Worm (Caenorhabditis elegans) whole organism, L1 larva: Measurements from ENCODE around the gene srw-17.

Source experiments
- lin-13 ChIP-seq: fragments of 150-350 bp; optimal IDR thresholded peaks from 2 replicates; lab custom pipeline; 2014; ENCODE audit warnings: missing biosample characterization, missing genetic modification reagents, missing genetic modification characterization
- nhr-47 ChIP-seq: sonication (generic microtip); optimal IDR thresholded peaks from 2 replicates; lab custom pipeline; 2016; ENCODE audit warnings: mild to moderate bottlenecking, missing genetic modification characterization, moderate library complexity, missing compliant biosample characterization
- nhr-77 ChIP-seq: fragments of 150-350 bp; optimal IDR thresholded peaks from 2 replicates; lab custom pipeline; 2014; ENCODE audit warnings: missing biosample characterization, missing genetic modification characterization

DNA sequence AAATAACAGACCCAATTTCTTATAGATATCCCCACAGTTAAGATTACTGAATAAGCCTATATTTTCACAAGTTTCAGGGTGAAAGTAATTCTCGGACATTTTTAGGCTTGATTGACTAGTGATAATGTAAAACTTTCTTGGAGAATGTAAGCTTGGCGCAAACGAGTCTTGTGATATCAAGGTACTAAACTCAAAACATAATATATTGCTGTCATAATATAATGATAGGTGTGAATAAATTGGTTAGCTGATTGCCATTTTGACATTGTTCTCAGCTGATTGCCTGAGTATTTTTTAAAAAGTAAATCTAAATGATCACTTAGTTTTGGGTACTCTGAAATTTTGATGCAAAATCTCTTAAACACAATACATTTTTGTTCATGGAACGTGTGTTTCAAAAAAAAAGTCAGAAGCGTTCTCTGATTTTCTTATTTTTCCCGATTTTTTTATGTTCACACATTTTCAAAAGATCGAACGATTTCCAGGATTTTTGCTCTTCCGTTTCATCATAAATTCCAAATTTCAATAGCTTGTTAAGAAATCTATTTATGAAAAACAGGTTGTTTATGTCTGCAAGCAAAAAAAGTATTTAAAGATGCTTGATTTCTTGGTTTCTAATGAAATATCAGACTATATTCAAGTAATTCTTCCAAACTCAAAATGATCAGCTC is 4.6 kb upstream of the srw-17 start, which contains the start of the genes srw-19 and srx-51:
- TF ChIP-seq nhr-77 (tag; lab: Kevin White, UChicago) (no peak), lin-13 (GFP tag; lab: Kevin White, UChicago) (no peak), nhr-47 (tag; lab: Kevin White, UChicago) (no peak)
